Worm (Caenorhabditis elegans): ENCODE data around the gene srg-37.

ce11 chrX:14244493-14244892 lies 9.7 kb upstream of the srg-37 start:
- TF ChIP-seq zag-1 (tag; optimal IDR thresholded peaks at IDR 0.05) (no peak), ztf-11 (tag; optimal IDR thresholded peaks at IDR 0.05) (no peak), nhr-237 (tag; optimal IDR thresholded peaks at IDR 0.05) (no peak), snpc-4 (tag; optimal IDR thresholded peaks at IDR 0.05) (no peak), fos-1 (tag; optimal IDR thresholded peaks at IDR 0.05) (no peak), egl-27 (tag; optimal IDR thresholded peaks at IDR 0.05) (no peak), dpl-1 (GFP tag; optimal IDR thresholded peaks at IDR 0.05) (peak in 2 of 3 experiments; percentile 4 to 19), mdl-1 (tag; optimal IDR thresholded peaks at IDR 0.05) (peak in 1 of 2 experiments; percentile 7), mep-1 (tag; optimal IDR thresholded peaks at IDR 0.05) (no peak), unc-130 (tag; optimal IDR thresholded peaks at IDR 0.05) (no peak), grh-1 (GFP tag; IDR thresholded peaks at IDR 0.05) (no peak), sox-4 (tag; optimal IDR thresholded peaks at IDR 0.05) (no peak), efl-3 (GFP tag; optimal IDR thresholded peaks at IDR 0.05) (no peak)
